Fruit fly (Drosophila melanogaster) whole organism, embryonic: ENCODE measurements around the gene CG6149.

Experiments used
- CG10565 ChIP-seq: fragments of 200-800 bp; sonication (Bioruptor generic); optimal IDR thresholded peaks from 3 replicates; lab custom pipeline; 2016; ENCODE audit warnings: missing biosample characterization, mild to moderate bottlenecking, missing genetic modification characterization
- CG10959 ChIP-seq: fragments of 200-800 bp; sonication (Bioruptor generic); IDR thresholded peaks from 2 replicates; pipeline ENCODE4 v1.3.6; 2022; ENCODE audit warnings: missing biosample characterization, missing genetic modification characterization
- CG11504 ChIP-seq: fragments of 200-800 bp; sonication (Bioruptor generic); optimal IDR thresholded peaks from 3 replicates; lab custom pipeline; 2019; ENCODE audit warnings: missing biosample characterization, mild to moderate bottlenecking, missing genetic modification characterization, moderate library complexity
- CG13894 ChIP-seq: fragments of 200-800 bp; sonication (Bioruptor generic); optimal IDR thresholded peaks from 3 replicates; lab custom pipeline; 2018; ENCODE audit warnings: missing biosample characterization, mild to moderate bottlenecking, missing genetic modification characterization, moderate library complexity
- CG14965 ChIP-seq: fragments of 200-800 bp; sonication (Bioruptor generic); optimal IDR thresholded peaks from 2 replicates; lab custom pipeline; 2016; ENCODE audit warnings: missing biosample characterization, missing genetic modification characterization, borderline replicate concordance
- CG17361 ChIP-seq: fragments of 200-800 bp; sonication (Bioruptor generic); IDR thresholded peaks from 3 replicates; pipeline ENCODE4 v1.3.6; 2022; ENCODE audit warnings: missing biosample characterization, missing genetic modification characterization
- CG31365 ChIP-seq: fragments of 200-800 bp; sonication (Bioruptor generic); optimal IDR thresholded peaks from 2 replicates; lab custom pipeline; 2018; ENCODE audit warnings: missing biosample characterization, mild to moderate bottlenecking, missing genetic modification characterization
- CG31441 ChIP-seq: fragments of 200-800 bp; sonication (Bioruptor generic); IDR thresholded peaks from 2 replicates; pipeline ENCODE4 v1.3.6; 2022; ENCODE audit warnings: missing biosample characterization, missing genetic modification characterization
- CG34224 ChIP-seq: fragments of 200-800 bp; sonication (Bioruptor generic); IDR thresholded peaks from 3 replicates; pipeline ENCODE4 v1.3.6; 2022; ENCODE audit warnings: missing biosample characterization, missing genetic modification characterization; ENCODE audit not compliant: partially characterized antibody
- CG4617 ChIP-seq: fragments of 200-800 bp; sonication (Bioruptor generic); optimal IDR thresholded peaks from 3 replicates; lab custom pipeline; 2016; ENCODE audit warnings: missing biosample characterization, missing genetic modification characterization, borderline replicate concordance
- CG5953 ChIP-seq: fragments of 200-800 bp; sonication (Bioruptor generic); IDR thresholded peaks from 2 replicates; pipeline ENCODE4 v1.3.6; 2022; ENCODE audit warnings: missing biosample characterization, missing genetic modification characterization
- CG6791 ChIP-seq: fragments of 200-800 bp; sonication (Bioruptor generic); IDR thresholded peaks from 3 replicates; pipeline ENCODE4 v1.3.6; 2022; ENCODE audit warnings: missing biosample characterization, missing genetic modification characterization; ENCODE audit not compliant: partially characterized antibody
- CG7839 ChIP-seq: fragments of 200-800 bp; sonication (Bioruptor generic); optimal IDR thresholded peaks from 3 replicates; lab custom pipeline; 2018; ENCODE audit warnings: missing biosample characterization, mild to moderate bottlenecking, missing genetic modification characterization, moderate library complexity
- CG7928 ChIP-seq: fragments of 200-800 bp; sonication (Bioruptor generic); optimal IDR thresholded peaks from 2 replicates; lab custom pipeline; 2017; ENCODE audit warnings: missing biosample characterization, mild to moderate bottlenecking, missing genetic modification characterization
- CG8281 ChIP-seq: fragments of 200-800 bp; sonication (Bioruptor generic); optimal IDR thresholded peaks from 2 replicates; lab custom pipeline; 2018; ENCODE audit warnings: missing biosample characterization, mild to moderate bottlenecking, missing genetic modification characterization, moderate library complexity
- CG8290 ChIP-seq, 3 experiments: fragments of 200-800 bp; sonication (Bioruptor generic); optimal IDR thresholded peaks; 2 replicates each; lab custom pipeline; 2016 to 2019; ENCODE audit warnings: missing biosample characterization in 3 of 3, missing genetic modification characterization in 3 of 3, mild to moderate bottlenecking in 2 of 3, moderate library complexity in 1 of 3
- Chrac-16 ChIP-seq: fragments of 200-800 bp; sonication (Bioruptor generic); optimal IDR thresholded peaks from 3 replicates; lab custom pipeline; 2016; ENCODE audit warnings: missing biosample characterization, missing genetic modification characterization
- CrebB ChIP-seq: fragments of 200-800 bp; sonication (Bioruptor generic); optimal IDR thresholded peaks from 3 replicates; lab custom pipeline; 2018; ENCODE audit warnings: missing biosample characterization, mild to moderate bottlenecking, missing genetic modification characterization
- E2f2 ChIP-seq: fragments of 200-800 bp; sonication (Bioruptor generic); IDR thresholded peaks from 2 replicates; pipeline ENCODE4 v1.3.6; 2022; ENCODE audit warnings: missing biosample characterization, missing genetic modification characterization
- GATAe ChIP-seq: fragments of 200-800 bp; sonication (Bioruptor generic); conservative IDR thresholded peaks from 2 replicates; pipeline ENCODE4 v1.3.6; 2022; ENCODE audit warnings: missing biosample characterization, missing genetic modification characterization
- Gsc ChIP-seq: fragments of 200-800 bp; sonication (Bioruptor generic); IDR thresholded peaks from 2 replicates; pipeline ENCODE4 v1.3.6; 2022; ENCODE audit warnings: missing biosample characterization, missing genetic modification characterization
- HLH3B ChIP-seq: fragments of 200-800 bp; sonication (Bioruptor generic); IDR thresholded peaks from 2 replicates; pipeline ENCODE4 v1.3.6; 2022; ENCODE audit warnings: missing biosample characterization, missing genetic modification characterization
- Hr39 ChIP-seq: fragments of >200 bp; optimal IDR thresholded peaks from 2 replicates; lab custom pipeline; 2017
- Med ChIP-seq: fragments of 200-800 bp; sonication (Bioruptor generic); peaks from one replicate; lab custom pipeline; 2016; ENCODE audit warnings: missing biosample characterization, missing genetic modification characterization, mild to moderate bottlenecking, inconsistent platforms, moderate library complexity
- NC2α ChIP-seq: fragments of 200-800 bp; sonication (Bioruptor generic); optimal IDR thresholded peaks from 2 replicates; lab custom pipeline; 2016; ENCODE audit warnings: missing biosample characterization, missing genetic modification characterization
- NFAT ChIP-seq: fragments of 200-800 bp; sonication (Bioruptor generic); IDR thresholded peaks from 2 replicates; pipeline ENCODE4 v1.3.6; 2022; ENCODE audit warnings: missing biosample characterization, missing genetic modification characterization
- Oli ChIP-seq: fragments of 200-800 bp; sonication (Bioruptor generic); optimal IDR thresholded peaks from 2 replicates; lab custom pipeline; 2018; ENCODE audit warnings: missing biosample characterization, mild to moderate bottlenecking, missing genetic modification characterization, moderate library complexity
- PHDP ChIP-seq: fragments of 200-800 bp; sonication (Bioruptor generic); optimal IDR thresholded peaks from 3 replicates; lab custom pipeline; 2018; ENCODE audit warnings: missing biosample characterization, mild to moderate bottlenecking, missing genetic modification characterization, moderate library complexity
- Pdp1 ChIP-seq, 2 experiments: fragments of 200-800 bp; sonication (Bioruptor generic); optimal IDR thresholded peaks; 3 replicates each; lab custom pipeline; 2016; ENCODE audit warnings: missing biosample characterization in 2 of 2, missing genetic modification characterization in 2 of 2, mild to moderate bottlenecking in 1 of 2, moderate library complexity in 1 of 2
- Stat92E ChIP-seq, 3 experiments: fragments of >200 bp in 2 of 3; fragments of 200-800 bp in 1 of 3; sonication (Bioruptor generic) in 1 of 3; optimal IDR thresholded peaks; 2 replicates each; lab custom pipeline; 2017 to 2019; ENCODE audit warnings: missing biosample characterization in 3 of 3, missing genetic modification characterization in 3 of 3, mild to moderate bottlenecking in 1 of 3, moderate library complexity in 1 of 3
- al ChIP-seq: fragments of 200-800 bp; sonication (Bioruptor generic); IDR thresholded peaks from 2 replicates; pipeline ENCODE4 v1.3.6; 2022; ENCODE audit warnings: missing biosample characterization, missing genetic modification characterization
- bsh ChIP-seq, 2 experiments: fragments of 200-800 bp; sonication (Bioruptor generic); optimal IDR thresholded peaks; 2 replicates each; lab custom pipeline; 2017 to 2018; ENCODE audit warnings: mild to moderate bottlenecking in 2 of 2, missing biosample characterization in 2 of 2, missing genetic modification characterization in 2 of 2, moderate library complexity in 1 of 2
- cas ChIP-seq: fragments of 200-800 bp; sonication (Bioruptor generic); IDR thresholded peaks from 2 replicates; pipeline ENCODE4 v1.3.6; 2022; ENCODE audit warnings: missing biosample characterization, missing genetic modification characterization
- crol ChIP-seq: fragments of 200-800 bp; sonication (Bioruptor generic); IDR thresholded peaks from 2 replicates; pipeline ENCODE4 v1.3.6; 2022; ENCODE audit warnings: missing biosample characterization, missing genetic modification characterization
- cwo ChIP-seq: fragments of 200-800 bp; sonication (Bioruptor generic); optimal IDR thresholded peaks from 3 replicates; lab custom pipeline; 2017; ENCODE audit warnings: missing biosample characterization, missing genetic modification characterization, mild to moderate bottlenecking, moderate library complexity, missing genetic modification reagents
- dan ChIP-seq: fragments of 200-800 bp; sonication (Bioruptor generic); IDR thresholded peaks from 2 replicates; pipeline ENCODE4 v1.3.6; 2022; ENCODE audit warnings: missing biosample characterization, missing genetic modification characterization
- danr ChIP-seq: fragments of 200-800 bp; sonication (Bioruptor generic); IDR thresholded peaks from 2 replicates; pipeline ENCODE4 v1.3.6; 2022; ENCODE audit warnings: missing biosample characterization, missing genetic modification characterization
- disco-r ChIP-seq: fragments of 200-800 bp; sonication (Bioruptor generic); optimal IDR thresholded peaks from 2 replicates; lab custom pipeline; 2016; ENCODE audit warnings: missing biosample characterization, missing genetic modification characterization
- dmrt99B ChIP-seq: fragments of 200-800 bp; sonication (Bioruptor generic); optimal IDR thresholded peaks from 2 replicates; lab custom pipeline; 2018; ENCODE audit warnings: missing biosample characterization, mild to moderate bottlenecking, missing genetic modification characterization, moderate library complexity
- fu2 ChIP-seq: fragments of 200-800 bp; sonication (Bioruptor generic); optimal IDR thresholded peaks from 2 replicates; lab custom pipeline; 2016; ENCODE audit warnings: missing biosample characterization, missing genetic modification characterization
- gcm ChIP-seq: fragments of 200-800 bp; sonication (Bioruptor generic); optimal IDR thresholded peaks from 2 replicates; lab custom pipeline; 2019; ENCODE audit warnings: missing biosample characterization, mild to moderate bottlenecking, missing genetic modification characterization, moderate library complexity
- ham ChIP-seq: fragments of 200-800 bp; sonication (Bioruptor generic); IDR thresholded peaks from 2 replicates; pipeline ENCODE4 v1.3.6; 2022; ENCODE audit warnings: missing biosample characterization, missing genetic modification characterization
- lilli ChIP-seq: fragments of 200-800 bp; sonication (Bioruptor generic); optimal IDR thresholded peaks from 3 replicates; lab custom pipeline; 2016; ENCODE audit warnings: missing biosample characterization, missing genetic modification characterization
- luna ChIP-seq: fragments of 200-800 bp; sonication (Bioruptor generic); optimal IDR thresholded peaks from 2 replicates; lab custom pipeline; 2016; ENCODE audit warnings: missing biosample characterization, missing genetic modification characterization
- nom ChIP-seq: fragments of 200-800 bp; sonication (Bioruptor generic); optimal IDR thresholded peaks from 2 replicates; lab custom pipeline; 2017; ENCODE audit warnings: missing biosample characterization, missing genetic modification characterization, mild to moderate bottlenecking, moderate library complexity, missing genetic modification reagents
- pb ChIP-seq: fragments of 200-800 bp; sonication (Bioruptor generic); optimal IDR thresholded peaks from 3 replicates; lab custom pipeline; 2016; ENCODE audit warnings: missing biosample characterization, missing genetic modification characterization
- phol ChIP-seq: fragments of 200-800 bp; sonication (Bioruptor generic); optimal IDR thresholded peaks from 3 replicates; lab custom pipeline; 2018; ENCODE audit warnings: missing biosample characterization, mild to moderate bottlenecking, missing genetic modification characterization, moderate library complexity
- pzg ChIP-seq: fragments of 200-800 bp; sonication (Bioruptor generic); optimal IDR thresholded peaks from 3 replicates; lab custom pipeline; 2018; ENCODE audit warnings: missing biosample characterization, mild to moderate bottlenecking, missing genetic modification characterization, moderate library complexity
- sisA ChIP-seq: fragments of 200-800 bp; sonication (Bioruptor generic); IDR thresholded peaks from 2 replicates; pipeline ENCODE4 v1.3.6; 2022; ENCODE audit warnings: missing biosample characterization, missing genetic modification characterization
- wor ChIP-seq: fragments of 200-800 bp; sonication (Bioruptor generic); IDR thresholded peaks from 2 replicates; pipeline ENCODE4 v1.3.6; 2022; ENCODE audit warnings: missing biosample characterization, missing genetic modification characterization
- zen ChIP-seq: fragments of 200-800 bp; sonication (Bioruptor generic); optimal IDR thresholded peaks from 3 replicates; lab custom pipeline; 2018; ENCODE audit warnings: missing biosample characterization, mild to moderate bottlenecking, missing genetic modification characterization, moderate library complexity

The CG6149 gene

DNA sequence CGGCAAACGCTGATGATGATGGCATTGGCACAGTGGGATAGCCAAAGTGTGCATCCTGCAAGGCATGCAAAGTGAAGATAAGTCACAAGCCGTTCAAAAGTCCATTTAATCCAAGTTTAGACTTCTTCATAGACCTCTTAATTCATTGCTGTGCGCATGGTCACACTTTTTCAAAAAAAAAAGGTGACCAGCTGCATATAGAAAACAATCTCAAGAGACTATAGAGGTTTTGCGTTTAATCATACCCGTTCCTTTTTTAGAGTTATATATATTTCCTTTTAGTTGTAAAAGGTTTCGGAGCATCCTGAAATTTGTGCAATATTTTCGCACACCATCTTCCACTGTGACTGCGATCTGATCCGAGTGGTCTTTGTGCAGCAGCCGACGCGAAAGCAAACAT is 20.8 kb downstream of the CG6149 start (continued):
- TF ChIP-seq nom (no peak), danr (no peak), CG31365 (tag; lab: Kevin White, UChicago) (no peak), CG17361 (GFP tag; lab: Robert Waterston, UW) (no peak), wor (GFP tag; lab: Robert Waterston, UW) (no peak), dmrt99B (peak; percentile 8), CG4617 (GFP tag; lab: Kevin White, UChicago) (no peak), dan (0 out of 2 replicates have a peak, but pooled peaks have one; percentile 25), PHDP (tag; lab: Kevin White, UChicago) (no peak), E2f2 (GFP tag; lab: Robert Waterston, UW) (no peak), GATAe (GFP tag; lab: Robert Waterston, UW) (no peak), CG8281 (tag; lab: Kevin White, UChicago) (no peak), CG5953 (0 out of 2 replicates have a peak, but pooled peaks have one; percentile 28), NC2α (GFP tag; lab: Kevin White, UChicago) (no peak), sisA (GFP tag; lab: Robert Waterston, UW) (no peak), CG7928 (GFP tag; lab: Kevin White, UChicago) (no peak), luna (GFP tag; lab: Kevin White, UChicago) (no peak), Hr39 (no peak), al (GFP tag; lab: Robert Waterston, UW) (no peak), Stat92E (GFP tag; optimal IDR thresholded peaks at IDR 0.05; lab: Kevin White, UChicago) (no peak), Oli (tag; lab: Kevin White, UChicago) (peak; percentile 41), CG10565 (GFP tag; lab: Kevin White, UChicago) (no peak), crol (GFP tag; lab: Robert Waterston, UW) (no peak), cwo (GFP tag; lab: Kevin White, UChicago) (no peak), CG31441 (GFP tag; lab: Robert Waterston, UW) (no peak), NFAT (GFP tag; lab: Robert Waterston, UW) (no peak), CG6791 (GFP tag; lab: Robert Waterston, UW) (peak; percentile 66), Gsc (GFP tag; lab: Robert Waterston, UW) (no peak), fu2 (no peak), CG10959 (GFP tag; lab: Robert Waterston, UW) (no peak), CG11504 (tag; lab: Kevin White, UChicago) (peak; percentile 28), zen (tag; lab: Kevin White, UChicago) (no peak), CG14965 (GFP tag; lab: Kevin White, UChicago) (no peak), bsh (GFP tag; optimal IDR thresholded peaks at IDR 0.05; lab: Kevin White, UChicago) (no peak), CG13894 (tag; lab: Kevin White, UChicago) (no peak), cas (no peak), CG8290 (GFP tag; optimal IDR thresholded peaks at IDR 0.05; lab: Kevin White, UChicago) (peak; percentile 8), CG8290 (tag; optimal IDR thresholded peaks at IDR 0.05; lab: Kevin White, UChicago) (no peak), pb (no peak), CrebB (tag; lab: Kevin White, UChicago) (no peak), ham (GFP tag; lab: Robert Waterston, UW) (no peak), gcm (GFP tag; lab: Kevin White, UChicago) (peak; percentile 29), Med (GFP tag; lab: Kevin White, UChicago) (peak; percentile 64), Chrac-16 (no peak), CG34224 (no peak), HLH3B (GFP tag; lab: Robert Waterston, UW) (no peak), CG7839 (tag; lab: Kevin White, UChicago) (peak; percentile 37), phol (tag; lab: Kevin White, UChicago) (peak; percentile 8), pzg (GFP tag; lab: Kevin White, UChicago) (no peak), Pdp1 (GFP tag; optimal IDR thresholded peaks at IDR 0.05; lab: Kevin White, UChicago) (no peak), disco-r (GFP tag; lab: Kevin White, UChicago) (no peak), lilli (no peak)
